Worm (Caenorhabditis elegans) whole organism, L4 larva: Measurements from ENCODE around the gene srz-97.
"Not testable (repeated sequence)": the region's sequence is repeated elsewhere in the genome, so short reads cannot be mapped to it uniquely, and the experiment has no call there.

Source experiments
- ZK337.2 ChIP-seq: fragments of 200-800 bp; sonication (Bioruptor generic); IDR thresholded peaks from 2 replicates; pipeline ENCODE4 v1.3.6; 2022; ENCODE audit warnings: missing genetic modification reagents, missing genetic modification characterization, missing compliant biosample characterization
- ama-1 ChIP-seq: fragments of 150-350 bp; optimal IDR thresholded peaks from 2 replicates; lab custom pipeline; 2014; ENCODE audit warnings: inconsistent platforms, mixed read lengths
- ceh-32 ChIP-seq: sonication (generic microtip); optimal IDR thresholded peaks from 2 replicates; lab custom pipeline; 2016; ENCODE audit warnings: mild to moderate bottlenecking, missing genetic modification characterization, missing compliant biosample characterization; ENCODE audit not compliant: poor library complexity
- ceh-82 ChIP-seq: sonication (generic microtip); optimal IDR thresholded peaks from 2 replicates; lab custom pipeline; 2017; ENCODE audit warnings: missing biosample characterization, missing genetic modification characterization
- mdl-1 ChIP-seq, 2 experiments: fragments of 150-350 bp in 1 of 2; sonication (generic microtip) in 1 of 2; optimal IDR thresholded peaks; 2 replicates each; lab custom pipeline; 2014 to 2017; ENCODE audit warnings: missing biosample characterization in 2 of 2, missing genetic modification characterization in 2 of 2
- nhr-28 ChIP-seq: fragments of 150-350 bp; optimal IDR thresholded peaks from 2 replicates; lab custom pipeline; 2014; ENCODE audit warnings: missing biosample characterization, missing genetic modification characterization
- unc-39 ChIP-seq: sonication (generic microtip); optimal IDR thresholded peaks from 2 replicates; lab custom pipeline; 2017; ENCODE audit warnings: missing biosample characterization, missing genetic modification characterization

DNA sequence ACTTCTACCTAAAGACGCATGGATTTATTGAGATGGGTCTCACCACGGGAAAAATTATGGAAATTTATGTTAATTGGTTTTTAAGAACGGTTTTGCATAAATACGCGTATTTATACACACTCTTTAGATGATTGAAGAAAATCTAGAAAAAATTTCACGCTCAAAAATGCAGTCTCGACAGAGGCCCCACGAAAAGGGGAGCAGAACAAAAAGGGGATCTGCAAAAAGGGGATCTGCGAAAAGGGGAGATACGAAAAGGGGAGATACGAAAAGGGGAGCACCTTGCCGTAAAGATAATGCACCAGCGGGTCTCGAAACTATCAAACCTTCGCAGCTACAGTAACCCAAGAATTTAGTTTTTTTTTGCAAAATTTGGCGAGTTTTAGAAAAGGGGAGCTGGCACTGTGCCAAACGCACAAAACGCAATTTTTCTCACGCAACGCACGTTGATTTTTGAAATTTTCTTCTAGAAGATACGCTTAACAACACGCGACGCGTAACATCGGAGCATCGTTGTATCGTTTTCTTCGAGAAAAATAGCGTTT is 24.5 kb downstream of the srz-97 start:
- not testable (repeated sequence) for TF ChIP-seq ceh-82; ZK337.2 (GFP tag; lab: Robert Waterston, UW); unc-39; mdl-1 (tag; optimal IDR thresholded peaks at IDR 0.05; lab: Kevin White, UChicago); ama-1 (lab: Kevin White, UChicago); nhr-28; ceh-32 (tag; lab: Kevin White, UChicago)
